Worm (Caenorhabditis elegans) whole organism, young adult: ENCODE data around the gene C30B5.2.

Experiments
- C06A6.2 ChIP-seq: fragments of 200-800 bp; sonication (Bioruptor generic); conservative IDR thresholded peaks from 2 replicates; pipeline ENCODE4 v1.3.6; 2022; ENCODE audit warnings: missing genetic modification characterization, missing compliant biosample characterization
- F52B5.7 ChIP-seq: sonication (generic microtip); optimal IDR thresholded peaks from 2 replicates; lab custom pipeline; 2016; ENCODE audit warnings: mild to moderate bottlenecking, missing genetic modification characterization, missing compliant biosample characterization
- cebp-2 ChIP-seq: fragments of 200-800 bp; sonication (Bioruptor generic); IDR thresholded peaks from 2 replicates; pipeline ENCODE4 v1.3.6; 2022; ENCODE audit warnings: missing genetic modification characterization, missing compliant biosample characterization
- dpl-1 ChIP-seq: fragments of 150-350 bp; optimal IDR thresholded peaks from 2 replicates; lab custom pipeline; 2014; ENCODE audit warnings: missing biosample characterization, missing genetic modification reagents, missing genetic modification characterization
- nfya-1 ChIP-seq: sonication (generic microtip); optimal IDR thresholded peaks from 2 replicates; lab custom pipeline; 2017; ENCODE audit warnings: antibody characterized with exemption, missing compliant biosample characterization, missing genetic modification characterization, borderline replicate concordance; ENCODE audit not compliant: insufficient read depth
- pha-4 ChIP-seq: fragments of 150-350 bp; sonication (generic microtip); optimal IDR thresholded peaks from 2 replicates; lab custom pipeline; 2014; ENCODE audit warnings: missing biosample characterization, missing genetic modification reagents, missing genetic modification characterization
- unc-62 ChIP-seq: fragments of 150-350 bp; optimal IDR thresholded peaks from 2 replicates; lab custom pipeline; 2014; ENCODE audit warnings: missing biosample characterization, missing genetic modification reagents, missing genetic modification characterization
- ztf-3 ChIP-seq: fragments of 200-800 bp; sonication (Bioruptor generic); optimal IDR thresholded peaks from 2 replicates; lab custom pipeline; 2018; ENCODE audit warnings: mild to moderate bottlenecking, missing genetic modification characterization, missing compliant biosample characterization

DNA sequence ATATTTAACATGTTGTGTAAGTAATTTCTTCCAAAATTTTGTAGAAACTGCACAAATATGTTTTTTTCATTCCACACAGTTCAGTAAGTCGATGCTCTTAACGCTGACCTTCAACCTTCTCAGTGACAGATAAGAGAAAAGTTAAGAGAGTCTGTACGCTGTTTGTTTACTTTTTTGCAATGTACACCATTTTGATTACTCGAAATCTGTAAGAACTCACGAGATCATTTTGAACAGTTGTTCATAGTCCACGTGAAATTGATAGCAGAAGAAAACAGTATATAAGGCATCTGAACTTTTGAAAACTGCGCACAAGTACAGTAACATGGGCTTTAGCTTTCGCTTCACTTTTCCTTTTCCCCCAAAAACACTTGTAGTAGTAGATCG, 18.2 kb upstream of the C30B5.2 start:
- TF ChIP-seq dpl-1 (GFP tag; lab: Kevin White, UChicago) (no peak), unc-62 (GFP tag; lab: Kevin White, UChicago) (no peak), pha-4 (tag; lab: Kevin White, UChicago) (no peak), ztf-3 (GFP tag; lab: Kevin White, UChicago) (no peak), cebp-2 (GFP tag; lab: Robert Waterston, UW) (no peak), nfya-1 (tag; lab: Kevin White, UChicago) (no peak), C06A6.2 (no peak), F52B5.7 (no peak)
